Worm (Caenorhabditis elegans): ENCODE results near the gene afmd-2.

afmd-2 gene

ce11 chrIV:13508924-13509323, at the start of gene afmd-2:
afmd-2 (plus strand) TSS chrIV:13509224.
- no peak for TF ChIP-seq unc-62 (GFP tag; optimal IDR thresholded peaks at IDR 0.05)
- peak; percentile 29 for TF ChIP-seq fos-1 (tag; optimal IDR thresholded peaks at IDR 0.05)

DNA sequence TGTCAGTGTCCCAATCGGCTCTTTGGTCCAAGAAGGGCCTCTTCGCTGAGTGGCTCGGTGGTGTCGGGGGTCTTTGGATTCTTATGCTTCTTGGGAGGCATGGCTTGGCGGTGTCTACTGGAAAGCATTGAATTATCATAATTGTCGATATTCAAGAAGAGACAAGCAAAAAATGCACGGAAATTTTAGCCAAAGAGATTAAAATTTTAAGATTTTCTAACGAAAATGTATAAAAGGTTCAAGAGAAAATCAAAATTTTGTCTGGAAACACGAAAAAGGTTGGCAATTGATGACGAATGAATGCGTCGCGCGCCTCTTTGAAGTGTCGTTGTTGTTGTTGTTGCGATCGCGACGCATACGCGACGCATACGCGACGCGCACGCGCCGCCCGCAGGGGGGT, 48.1 kb upstream of the afmd-2 start, which contains the start of gene Y38H8A.12:
Gene Y38H8A.12 (minus strand): TSS at position 101 of the 400 bp plus-strand sequence.
- TF ChIP-seq mab-5 (tag; optimal IDR thresholded peaks at IDR 0.05) = no peak

DNA sequence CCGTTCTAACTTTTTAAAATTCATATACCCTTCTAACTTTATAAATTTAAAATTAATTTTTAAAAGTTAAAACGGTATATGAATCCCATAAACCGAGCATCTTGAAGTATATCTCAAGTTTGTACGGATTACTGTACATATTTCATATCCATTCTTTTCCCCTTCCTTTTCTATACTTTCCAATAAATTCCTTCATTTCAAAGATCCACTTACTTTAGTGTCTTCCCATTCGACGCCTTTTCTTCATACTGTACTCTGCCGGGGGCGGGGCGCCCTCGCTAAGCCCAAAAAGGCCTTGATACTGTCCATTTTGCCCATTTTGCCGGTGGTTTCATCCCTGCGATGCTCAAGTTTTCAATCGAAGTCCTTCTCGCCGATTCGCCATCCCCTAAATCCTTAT, 43.2 kb upstream of the afmd-2 start, which contains the start of gene fezf-1:
Gene fezf-1 (plus strand): TSS at position 301 of the 400 bp plus-strand sequence.
- TF ChIP-seq dmd-4 (tag; optimal IDR thresholded peaks at IDR 0.05) = no peak

DNA sequence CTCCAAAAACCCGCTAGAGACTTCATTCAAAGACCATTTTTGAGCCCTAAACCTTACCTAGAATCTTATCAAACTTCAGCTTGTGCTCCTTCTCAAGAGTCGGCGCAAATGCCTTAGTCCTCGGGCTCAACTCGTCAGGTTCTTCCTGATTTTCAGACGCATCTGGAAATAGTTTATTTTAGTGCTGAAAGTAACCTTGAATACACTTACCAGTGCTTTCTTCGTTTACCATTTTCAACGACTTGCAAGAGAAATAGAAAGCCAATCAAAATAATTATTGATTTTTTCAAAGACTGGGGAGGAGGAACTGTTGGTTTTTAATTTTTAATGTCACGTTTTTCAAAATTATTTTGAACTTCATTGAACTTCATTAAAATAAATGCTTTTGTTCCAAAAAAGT, 37.0 kb upstream of the afmd-2 start, which contains the start of the genes ttbk-8.1 and Y38H8A.4:
Gene ttbk-8.1 (plus strand): TSS at position 301 of the 400 bp plus-strand sequence.
Gene Y38H8A.4 (minus strand): TSS at position 366 of the 400 bp plus-strand sequence.
- no peak for TF ChIP-seq lin-13 (GFP tag; optimal IDR thresholded peaks at IDR 0.05)
- no peak for TF ChIP-seq snpc-4 (tag; optimal IDR thresholded peaks at IDR 0.05)
- TF ChIP-seq mdl-1 (tag; optimal IDR thresholded peaks at IDR 0.05) = no peak
- TF ChIP-seq fos-1 (tag; optimal IDR thresholded peaks at IDR 0.05) = no peak
- TF ChIP-seq egl-27 (tag; optimal IDR thresholded peaks at IDR 0.05) = no peak
- no peak for TF ChIP-seq nhr-10 (tag; optimal IDR thresholded peaks at IDR 0.05)
- no peak for TF ChIP-seq sem-4 (tag; optimal IDR thresholded peaks at IDR 0.05)

- TF ChIP-seq lsy-2 (tag; optimal IDR thresholded peaks at IDR 0.05) (no peak), dmd-4 (tag; optimal IDR thresholded peaks at IDR 0.05) (no peak), nhr-77 (tag; optimal IDR thresholded peaks at IDR 0.05) (no peak), nhr-21 (tag; optimal IDR thresholded peaks at IDR 0.05) (no peak), nhr-237 (tag; optimal IDR thresholded peaks at IDR 0.05) (no peak), zag-1 (tag; optimal IDR thresholded peaks at IDR 0.05) (no peak), ztf-4 (tag; optimal IDR thresholded peaks at IDR 0.05) (no peak)
Observed at ce11 chrIV:13474132-13474531, 34.9 kb upstream of the afmd-2 start, which contains the start of gene Y38H8A.2. Y38H8A.2 (plus strand) TSS chrIV:13474432.

DNA sequence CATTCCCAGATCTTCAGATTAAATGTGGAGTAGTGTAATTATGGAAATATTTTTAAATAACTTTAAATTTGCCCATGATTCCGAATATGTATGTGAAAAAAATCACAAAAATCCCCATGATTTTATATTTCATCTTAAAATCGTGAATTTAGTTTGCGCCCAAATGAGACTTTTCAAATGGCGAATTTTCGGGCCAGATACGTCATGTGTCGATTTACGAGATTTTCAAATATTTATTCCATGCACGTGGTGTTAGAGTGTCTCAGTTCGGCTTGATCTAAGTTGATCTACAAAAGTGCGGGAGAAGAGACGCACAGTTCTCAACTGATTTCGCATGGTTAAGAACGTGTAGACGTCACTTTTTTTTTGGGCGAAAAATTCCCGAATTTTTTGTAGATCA, 26.6 kb upstream of the afmd-2 start, which contains the start of gene Y38H8A.1:
Gene Y38H8A.1 (plus strand): TSS at position 301 of the 400 bp plus-strand sequence.
- TF ChIP-seq mbf-1 (tag; optimal IDR thresholded peaks at IDR 0.05) (no peak), aly-2 (tag; optimal IDR thresholded peaks at IDR 0.05) (no peak), nhr-11 (tag; optimal IDR thresholded peaks at IDR 0.05) (no peak), fos-1 (tag; optimal IDR thresholded peaks at IDR 0.05) (no peak), Y55F3AM.14 (GFP tag; optimal IDR thresholded peaks at IDR 0.05) (no peak), unc-62 (GFP tag; optimal IDR thresholded peaks at IDR 0.05) (no peak), elt-1 (tag; optimal IDR thresholded peaks at IDR 0.05) (no peak), dmd-4 (tag; optimal IDR thresholded peaks at IDR 0.05) (no peak), nhr-12 (tag; optimal IDR thresholded peaks at IDR 0.05) (no peak), R02D3.7 (tag; optimal IDR thresholded peaks at IDR 0.05) (no peak), lsy-2 (tag; optimal IDR thresholded peaks at IDR 0.05) (no peak), ZK546.5 (tag; optimal IDR thresholded peaks at IDR 0.05) (no peak), alr-1 (tag; optimal IDR thresholded peaks at IDR 0.05) (no peak), nhr-6 (tag; optimal IDR thresholded peaks at IDR 0.05) (no peak), gmeb-1 (tag; optimal IDR thresholded peaks at IDR 0.05) (no peak)

DNA sequence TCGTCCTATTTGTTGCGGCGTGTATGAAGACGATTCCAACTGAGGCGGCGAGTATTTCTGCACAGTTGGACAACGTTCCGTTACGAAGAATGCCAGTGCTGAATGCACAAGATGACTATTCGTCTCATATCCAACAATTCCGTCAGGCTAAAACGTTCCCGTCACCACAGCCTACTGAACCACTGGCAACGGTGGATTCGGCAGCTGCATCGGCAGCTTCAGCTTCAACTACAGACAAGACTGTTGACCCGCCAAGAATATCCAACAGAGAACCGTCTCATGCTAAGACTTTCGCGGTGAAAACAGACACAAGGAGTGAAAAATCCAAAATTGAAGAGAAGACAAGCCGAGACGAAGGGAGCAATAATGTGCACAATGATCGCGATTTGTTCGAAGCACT, 25.4 kb upstream of the afmd-2 start:
- no peak for TF ChIP-seq zag-1 (tag; optimal IDR thresholded peaks at IDR 0.05)
- TF ChIP-seq lsy-2 (tag; optimal IDR thresholded peaks at IDR 0.05) = no peak
- TF ChIP-seq sma-3 (GFP tag; optimal IDR thresholded peaks at IDR 0.05) = no peak
- no peak for TF ChIP-seq nhr-21 (tag; optimal IDR thresholded peaks at IDR 0.05)
- no peak for TF ChIP-seq nhr-129 (tag; optimal IDR thresholded peaks at IDR 0.05)
- TF ChIP-seq peb-1 (tag; optimal IDR thresholded peaks at IDR 0.05) = no peak
- no peak for TF ChIP-seq ztf-1 (GFP tag; conservative IDR thresholded peaks at IDR 0.05)
- TF ChIP-seq snpc-4 (tag; optimal IDR thresholded peaks at IDR 0.05) = no peak
- no peak for TF ChIP-seq fos-1 (tag; optimal IDR thresholded peaks at IDR 0.05)
- no peak for TF ChIP-seq unc-55 (GFP tag; optimal IDR thresholded peaks at IDR 0.05)
- TF ChIP-seq sma-9 (GFP tag; optimal IDR thresholded peaks at IDR 0.05) = no peak
- no peak for TF ChIP-seq sma-9 (tag; optimal IDR thresholded peaks at IDR 0.05)
- no peak for TF ChIP-seq dmd-4 (tag; optimal IDR thresholded peaks at IDR 0.05)
- TF ChIP-seq ZK546.5 (tag; optimal IDR thresholded peaks at IDR 0.05) = no peak
- TF ChIP-seq nhr-6 (tag; optimal IDR thresholded peaks at IDR 0.05) = no peak
- no peak for TF ChIP-seq ztf-4 (tag; optimal IDR thresholded peaks at IDR 0.05)
- TF ChIP-seq aly-2 (tag; optimal IDR thresholded peaks at IDR 0.05) = no peak
- TF ChIP-seq unc-62 (GFP tag; optimal IDR thresholded peaks at IDR 0.05) = no peak
- TF ChIP-seq skn-1 (tag; optimal IDR thresholded peaks at IDR 0.05) = no peak
